Worm (Caenorhabditis elegans) whole organism, L1 larva: ENCODE measurements around the gene F38E11.9.

Source experiments
- ceh-82 ChIP-seq, 3 experiments: fragments of 150-350 bp in 1 of 3; sonication (generic microtip) in 2 of 3; optimal IDR thresholded peaks; 2 replicates each; lab custom pipeline; 2014 to 2017; ENCODE audit warnings: missing biosample characterization in 3 of 3, missing genetic modification characterization in 3 of 3
- irx-1 ChIP-seq: sonication (generic microtip); optimal IDR thresholded peaks from 2 replicates; lab custom pipeline; 2016; ENCODE audit warnings: missing genetic modification characterization, missing compliant biosample characterization
- jun-1 ChIP-seq: fragments of 150-350 bp; optimal IDR thresholded peaks from 2 replicates; lab custom pipeline; 2014; ENCODE audit warnings: missing biosample characterization, missing genetic modification reagents, missing genetic modification characterization
- mdl-1 ChIP-seq, 2 experiments: fragments of 150-350 bp; optimal IDR thresholded peaks; 2 replicates each; lab custom pipeline; 2014 to 2017; ENCODE audit warnings: missing biosample characterization in 2 of 2, missing genetic modification characterization in 2 of 2, inconsistent platforms in 1 of 2
- sox-4 ChIP-seq: sonication (generic microtip); optimal IDR thresholded peaks from 2 replicates; lab custom pipeline; 2016; ENCODE audit warnings: missing genetic modification characterization, missing compliant biosample characterization
- unc-62 ChIP-seq: fragments of 150-350 bp; optimal IDR thresholded peaks from 2 replicates; lab custom pipeline; 2014; ENCODE audit warnings: missing biosample characterization, missing genetic modification reagents, missing genetic modification characterization
- unc-86 ChIP-seq: sonication (generic microtip); optimal IDR thresholded peaks from 2 replicates; lab custom pipeline; 2016; ENCODE audit warnings: missing genetic modification characterization, missing compliant biosample characterization

DNA sequence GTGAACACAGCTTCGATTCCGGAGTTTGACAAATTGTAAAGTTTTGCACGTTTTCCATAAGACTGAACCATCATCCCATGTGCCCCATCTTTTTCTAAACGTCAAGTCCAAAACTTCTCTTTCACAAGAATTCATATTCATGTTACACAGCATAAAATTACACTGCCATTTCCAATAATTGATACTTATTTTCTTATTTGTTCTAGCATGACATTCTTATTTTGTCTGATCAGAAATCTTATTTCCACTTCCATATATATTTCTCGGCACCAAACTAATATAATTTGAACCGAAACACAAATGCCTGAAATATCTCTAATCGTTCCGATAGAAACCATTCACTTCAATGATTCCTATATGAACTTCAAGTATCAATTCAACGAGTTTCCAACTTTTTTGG, 42.1 kb upstream of the F38E11.9 start, which contains the start of gene sru-2:
- no peak for TF ChIP-seq sox-4 (tag; lab: Kevin White, UChicago)
- TF ChIP-seq jun-1: no peak
- no peak for TF ChIP-seq ceh-82 (tag; optimal IDR thresholded peaks at IDR 0.05; lab: Kevin White, UChicago)
- no peak for TF ChIP-seq unc-86 (tag; lab: Kevin White, UChicago)
- no peak for TF ChIP-seq mdl-1 (tag; optimal IDR thresholded peaks at IDR 0.05; lab: Kevin White, UChicago)
- TF ChIP-seq unc-62: no peak
- TF ChIP-seq irx-1 (tag; lab: Kevin White, UChicago): no peak
